Fruit fly (Drosophila melanogaster) whole organism, adult: Measurements from ENCODE around the gene Hem.

Source experiments
- CG11617 ChIP-seq: fragments of 200-800 bp; sonication (Bioruptor generic); optimal IDR thresholded peaks from 2 replicates; lab custom pipeline; 2017; ENCODE audit warnings: mild to moderate bottlenecking, missing biosample characterization, missing genetic modification reagents, missing genetic modification characterization
- CG12768 ChIP-seq: fragments of 200-800 bp; sonication (Bioruptor generic); optimal IDR thresholded peaks from 2 replicates; lab custom pipeline; 2017; ENCODE audit warnings: missing biosample characterization, missing genetic modification characterization, mild to moderate bottlenecking, moderate library complexity, missing genetic modification reagents
- CG14711 ChIP-seq: fragments of 200-800 bp; sonication (Bioruptor generic); optimal IDR thresholded peaks from 2 replicates; lab custom pipeline; 2018; ENCODE audit warnings: missing biosample characterization, mild to moderate bottlenecking, missing genetic modification characterization, moderate library complexity
- CG1620 ChIP-seq: fragments of 200-800 bp; sonication (Bioruptor generic); optimal IDR thresholded peaks from 2 replicates; lab custom pipeline; 2016; ENCODE audit warnings: missing biosample characterization, missing genetic modification characterization
- CG33017 ChIP-seq: fragments of 200-800 bp; sonication (Bioruptor generic); optimal IDR thresholded peaks from 2 replicates; lab custom pipeline; 2018; ENCODE audit warnings: missing biosample characterization, mild to moderate bottlenecking, missing genetic modification characterization, moderate library complexity
- CG5204 ChIP-seq: fragments of 200-800 bp; sonication (Bioruptor generic); optimal IDR thresholded peaks from 2 replicates; lab custom pipeline; 2016; ENCODE audit warnings: missing biosample characterization, missing genetic modification characterization
- CG7045 ChIP-seq: fragments of 200-800 bp; sonication (Bioruptor generic); optimal IDR thresholded peaks from 2 replicates; lab custom pipeline; 2017; ENCODE audit warnings: missing biosample characterization, mild to moderate bottlenecking, missing genetic modification characterization
- CG7101 ChIP-seq: fragments of 200-800 bp; sonication (Bioruptor generic); optimal IDR thresholded peaks from 2 replicates; lab custom pipeline; 2018; ENCODE audit warnings: missing biosample characterization, mild to moderate bottlenecking, missing genetic modification characterization, moderate library complexity
- Clk ChIP-seq: fragments of 200-800 bp; sonication (Bioruptor generic); optimal IDR thresholded peaks from 2 replicates; lab custom pipeline; 2017; ENCODE audit warnings: missing biosample characterization, missing genetic modification characterization
- Crg-1 ChIP-seq: fragments of 200-800 bp; sonication (Bioruptor generic); optimal IDR thresholded peaks from 2 replicates; lab custom pipeline; 2016; ENCODE audit warnings: missing biosample characterization, missing genetic modification characterization
- Hr96 ChIP-seq: fragments of 200-800 bp; sonication (Bioruptor generic); optimal IDR thresholded peaks from 2 replicates; lab custom pipeline; 2016; ENCODE audit warnings: missing biosample characterization, missing genetic modification characterization
- Mnt ChIP-seq: fragments of 200-800 bp; sonication (Bioruptor generic); optimal IDR thresholded peaks from 2 replicates; lab custom pipeline; 2016; ENCODE audit warnings: missing biosample characterization, mild to moderate bottlenecking, missing genetic modification characterization
- bab1 ChIP-seq: fragments of 200-800 bp; sonication (Bioruptor generic); optimal IDR thresholded peaks from 3 replicates; lab custom pipeline; 2019; ENCODE audit warnings: missing biosample characterization, mild to moderate bottlenecking, missing genetic modification characterization, moderate library complexity
- cic ChIP-seq: fragments of 200-800 bp; sonication (Bioruptor generic); optimal IDR thresholded peaks from 2 replicates; lab custom pipeline; 2017; ENCODE audit warnings: missing biosample characterization, mild to moderate bottlenecking, missing genetic modification characterization, moderate library complexity
- cnc ChIP-seq, 2 experiments: fragments of >200 bp; optimal IDR thresholded peaks; 2 replicates each; lab custom pipeline; 2017
- kay ChIP-seq: fragments of 200-800 bp; sonication (Bioruptor generic); peaks from one replicate; lab custom pipeline; 2016; ENCODE audit warnings: missing biosample characterization, missing genetic modification characterization, borderline replicate concordance
- ovo ChIP-seq: fragments of 200-800 bp; sonication (Bioruptor generic); optimal IDR thresholded peaks from 2 replicates; lab custom pipeline; 2016; ENCODE audit warnings: missing biosample characterization, missing genetic modification characterization
- pad ChIP-seq: fragments of 200-800 bp; sonication (Bioruptor generic); optimal IDR thresholded peaks from 3 replicates; lab custom pipeline; 2017; ENCODE audit warnings: missing biosample characterization, missing genetic modification characterization, mild to moderate bottlenecking, moderate library complexity, missing genetic modification reagents
- tj ChIP-seq: fragments of 200-800 bp; sonication (Bioruptor generic); optimal IDR thresholded peaks from 3 replicates; lab custom pipeline; 2017; ENCODE audit warnings: missing biosample characterization, mild to moderate bottlenecking, missing genetic modification characterization, moderate library complexity
- toe ChIP-seq: fragments of 200-800 bp; sonication (Bioruptor generic); optimal IDR thresholded peaks from 2 replicates; lab custom pipeline; 2016; ENCODE audit warnings: missing biosample characterization, missing genetic modification characterization

Hem gene

DNA sequence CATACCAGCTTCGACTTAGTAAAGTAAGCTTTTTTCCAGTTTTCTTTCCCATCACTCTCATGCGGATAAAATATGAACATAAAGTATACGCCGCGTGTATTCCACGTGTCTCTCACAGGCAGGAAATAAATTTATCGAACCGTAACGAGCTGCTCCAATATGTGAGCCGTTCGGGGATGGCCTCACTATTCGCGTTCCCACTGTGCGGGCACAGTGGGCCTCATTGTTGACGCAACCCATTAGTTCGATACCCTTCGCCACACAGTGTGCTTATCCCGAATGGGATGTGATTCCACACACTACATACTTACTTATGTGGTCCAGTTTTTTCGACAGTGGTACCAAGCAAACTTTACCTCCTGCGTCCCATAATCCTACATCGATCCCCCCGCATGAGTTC, 12.0 kb downstream of the Hem start:
- TF ChIP-seq Clk (GFP tag; lab: Kevin White, UChicago), result no peak
- TF ChIP-seq bab1 (GFP tag; lab: Kevin White, UChicago), result no peak
- no peak for TF ChIP-seq pad
- TF ChIP-seq tj (GFP tag; lab: Kevin White, UChicago), result no peak
- TF ChIP-seq cic, result no peak
- TF ChIP-seq cnc (optimal IDR thresholded peaks at IDR 0.05; lab: Kevin White, UChicago), result no peak
- no peak for TF ChIP-seq CG33017
- TF ChIP-seq CG1620 (GFP tag; lab: Kevin White, UChicago), result no peak
- no peak for TF ChIP-seq toe (GFP tag; lab: Kevin White, UChicago)

DNA sequence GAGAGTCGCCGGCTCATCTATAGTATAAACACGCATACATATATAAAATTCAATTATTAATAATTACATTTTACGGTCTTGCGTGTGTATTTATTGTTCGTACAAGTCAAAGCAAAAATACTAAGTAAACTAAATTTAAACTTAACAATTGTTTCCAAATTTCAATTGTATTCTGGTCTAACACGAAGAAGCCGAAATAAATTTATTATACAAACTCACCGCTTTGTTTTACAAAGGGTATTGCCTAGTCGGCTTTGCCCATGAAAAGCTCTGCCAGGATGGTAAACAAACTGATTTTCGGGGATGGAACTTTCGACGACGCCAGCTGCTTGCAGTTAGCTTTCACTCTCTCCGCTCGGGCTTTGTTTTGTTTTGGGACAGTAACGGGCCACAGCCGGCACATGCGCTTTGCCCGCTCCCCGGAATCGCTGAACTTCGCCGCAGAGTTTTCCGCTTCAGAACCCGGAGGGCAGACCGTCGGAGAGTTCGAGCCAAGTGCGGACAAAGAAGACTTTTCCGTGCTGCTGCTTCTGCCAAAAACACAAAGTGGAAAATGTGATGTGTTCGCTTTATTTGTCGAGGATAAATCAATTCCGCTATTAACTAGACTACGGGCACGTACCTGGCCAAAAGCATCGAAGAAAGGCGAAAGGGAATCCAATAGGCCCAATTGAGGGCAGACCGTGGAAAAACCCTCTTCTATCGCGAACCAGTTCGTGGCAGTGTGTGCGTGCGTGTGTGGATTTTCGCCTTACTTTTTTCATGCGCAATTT, 14.3 kb downstream of the Hem start, which contains the start of gene Srpk79D:
Gene Srpk79D, plus strand, starts transcription at position 457 of the 773 bp plus-strand sequence.
- TF ChIP-seq Hr96 (GFP tag; lab: Kevin White, UChicago), result no peak
- TF ChIP-seq kay (GFP tag; lab: Kevin White, UChicago), result no peak
- no peak for TF ChIP-seq pad
- TF ChIP-seq CG33017, result no peak
- TF ChIP-seq cnc (optimal IDR thresholded peaks at IDR 0.05; lab: Kevin White, UChicago), result no peak
- TF ChIP-seq CG7045 (GFP tag; lab: Kevin White, UChicago), result no peak
- no peak for TF ChIP-seq CG11617 (GFP tag; lab: Kevin White, UChicago)
- TF ChIP-seq ovo (GFP tag; lab: Kevin White, UChicago), result no peak
- no peak for TF ChIP-seq Clk (GFP tag; lab: Kevin White, UChicago)
- no peak for TF ChIP-seq tj (GFP tag; lab: Kevin White, UChicago)
- no peak for TF ChIP-seq cic
- no peak for TF ChIP-seq CG5204 (GFP tag; lab: Kevin White, UChicago)
- TF ChIP-seq bab1 (GFP tag; lab: Kevin White, UChicago), result no peak
- TF ChIP-seq toe (GFP tag; lab: Kevin White, UChicago), result no peak
- TF ChIP-seq CG14711 (tag; lab: Kevin White, UChicago), result no peak
- no peak for TF ChIP-seq CG7101 (tag; lab: Kevin White, UChicago)

DNA sequence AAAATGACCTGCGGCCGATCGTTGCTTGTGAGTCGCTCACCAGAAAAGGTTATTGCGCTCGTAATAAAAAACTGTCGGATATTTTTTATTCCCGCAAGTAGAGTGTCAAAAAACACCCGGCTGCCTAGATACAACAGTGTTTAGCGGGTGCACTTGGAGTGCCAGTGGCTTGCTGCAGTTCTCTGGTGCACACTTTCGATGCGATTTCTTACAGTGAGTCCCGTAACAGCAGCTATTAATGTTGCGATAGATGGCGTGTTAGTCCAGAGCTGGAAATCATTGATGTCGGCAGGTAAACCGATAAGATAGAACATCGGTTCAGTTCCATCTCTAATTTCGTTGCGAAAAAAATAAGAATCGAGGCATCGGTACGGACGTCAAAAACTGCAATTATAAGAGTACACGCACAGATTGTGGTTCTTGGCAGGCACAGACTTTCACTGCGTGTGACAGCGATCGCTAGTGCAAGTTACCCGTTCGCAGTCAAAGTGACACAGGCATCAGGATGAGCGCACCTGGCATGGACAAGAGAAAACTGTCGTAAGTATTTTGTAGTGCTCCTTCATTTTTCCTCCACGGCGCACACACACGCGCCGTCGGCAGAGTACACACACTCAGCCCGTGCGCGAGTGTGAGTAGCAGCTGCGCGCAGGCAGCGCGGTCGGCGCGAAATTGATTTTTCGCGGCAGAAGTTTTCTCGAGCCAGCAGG, 20.6 kb downstream of the Hem start, which contains the start of gene Csp:
Gene Csp, plus strand, starts transcription at position 135 of the 710 bp plus-strand sequence.
- TF ChIP-seq Clk (GFP tag; lab: Kevin White, UChicago) (peak; percentile 47), Mnt (peak; percentile 61), CG1620 (GFP tag; lab: Kevin White, UChicago) (peak; percentile 45), CG11617 (GFP tag; lab: Kevin White, UChicago) (peak; percentile 18), CG33017 (no peak), CG14711 (tag; lab: Kevin White, UChicago) (peak; percentile 35), CG7101 (tag; lab: Kevin White, UChicago) (peak; percentile 38), CG12768 (GFP tag; lab: Kevin White, UChicago) (peak; percentile 56), CG5204 (GFP tag; lab: Kevin White, UChicago) (peak; percentile 59), cic (peak; percentile 35), toe (GFP tag; lab: Kevin White, UChicago) (peak; percentile 78), pad (peak; percentile 23), Hr96 (GFP tag; lab: Kevin White, UChicago) (peak; percentile 67), cnc (optimal IDR thresholded peaks at IDR 0.05; lab: Kevin White, UChicago) (no peak), bab1 (GFP tag; lab: Kevin White, UChicago) (peak; percentile 47), tj (GFP tag; lab: Kevin White, UChicago) (no peak), Crg-1 (peak; percentile 5), kay (GFP tag; lab: Kevin White, UChicago) (no peak), ovo (GFP tag; lab: Kevin White, UChicago) (peak; percentile 18), CG7045 (GFP tag; lab: Kevin White, UChicago) (peak; percentile 35)

DNA sequence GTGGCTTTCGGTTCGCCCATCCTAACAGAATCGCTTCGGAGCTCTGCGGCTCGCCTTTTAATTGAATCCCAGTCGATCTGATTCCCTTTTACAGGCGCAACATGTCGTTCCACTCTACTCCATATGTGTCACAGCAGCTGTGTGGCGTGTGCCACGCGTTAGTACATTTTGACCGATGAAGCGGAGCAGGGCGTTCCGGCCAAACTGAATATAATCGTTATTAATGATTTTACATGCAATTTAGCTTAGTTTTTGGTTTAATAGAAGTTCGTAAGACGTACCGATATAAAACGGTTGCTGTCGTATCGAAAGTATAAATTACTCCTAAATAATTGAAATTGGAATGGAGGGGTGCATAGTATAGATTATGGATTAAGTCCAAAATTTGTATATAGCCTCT, 21.5 kb downstream of the Hem start, which contains the start of gene CG11523:
Gene CG11523, minus strand, starts transcription at position 145 of the 400 bp plus-strand sequence.
- no peak for TF ChIP-seq Crg-1
- peak; percentile 46 for TF ChIP-seq toe (GFP tag; lab: Kevin White, UChicago)
- no peak for TF ChIP-seq cic
- TF ChIP-seq CG7101 (tag; lab: Kevin White, UChicago), result peak; percentile 34
- no peak for TF ChIP-seq CG14711 (tag; lab: Kevin White, UChicago)
- no peak for TF ChIP-seq Clk (GFP tag; lab: Kevin White, UChicago)
- TF ChIP-seq CG7045 (GFP tag; lab: Kevin White, UChicago), result peak; percentile 8
- TF ChIP-seq CG11617 (GFP tag; lab: Kevin White, UChicago), result peak; percentile 5
- TF ChIP-seq CG5204 (GFP tag; lab: Kevin White, UChicago), result no peak
- TF ChIP-seq pad, result peak; percentile 28
- no peak for TF ChIP-seq ovo (GFP tag; lab: Kevin White, UChicago)
- TF ChIP-seq CG12768 (GFP tag; lab: Kevin White, UChicago), result peak; percentile 32
- peak; percentile 46 for TF ChIP-seq Mnt
- TF ChIP-seq CG33017, result no peak
- TF ChIP-seq Hr96 (GFP tag; lab: Kevin White, UChicago), result peak; percentile 25
- TF ChIP-seq CG1620 (GFP tag; lab: Kevin White, UChicago), result peak; percentile 27
- no peak for TF ChIP-seq tj (GFP tag; lab: Kevin White, UChicago)
- TF ChIP-seq kay (GFP tag; lab: Kevin White, UChicago), result no peak
- no peak for TF ChIP-seq cnc (optimal IDR thresholded peaks at IDR 0.05; lab: Kevin White, UChicago)
- no peak for TF ChIP-seq bab1 (GFP tag; lab: Kevin White, UChicago)
